Worm (Caenorhabditis elegans) whole organism, L4/young adult: ENCODE data around the gene snf-6.

Experiments used
- W03F9.2 ChIP-seq: fragments of 150-350 bp; optimal IDR thresholded peaks from 2 replicates; lab custom pipeline; 2014; ENCODE audit warnings: missing biosample characterization, missing genetic modification characterization
- dao-5 ChIP-seq: sonication (generic microtip); optimal IDR thresholded peaks from 2 replicates; lab custom pipeline; 2016; ENCODE audit warnings: missing genotype, missing genetic modification characterization, moderate library complexity, missing compliant biosample characterization
- him-1 ChIP-seq: sonication (generic microtip); optimal IDR thresholded peaks from 2 replicates; lab custom pipeline; 2016; ENCODE audit warnings: missing genotype, missing genetic modification reagents, missing genetic modification characterization, missing compliant biosample characterization

The snf-6 gene

ce11 chrIII:1532777-1533473 lies at the start of gene snf-6:
snf-6 (minus strand) TSS chrIII:1532827.
- TF ChIP-seq W03F9.2 (no peak), him-1 (tag; lab: Kevin White, UChicago) (no peak), dao-5 (tag; lab: Kevin White, UChicago) (no peak)

ce11 chrIII:1580142-1580541 lies 47.5 kb upstream of the snf-6 start:
- TF ChIP-seq him-1 (tag; lab: Kevin White, UChicago) = no peak
- TF ChIP-seq dao-5 (tag; lab: Kevin White, UChicago) = no peak
- TF ChIP-seq W03F9.2 = no peak

- no peak for TF ChIP-seq him-1 (tag; lab: Kevin White, UChicago)
- TF ChIP-seq W03F9.2 = no peak
- TF ChIP-seq dao-5 (tag; lab: Kevin White, UChicago) = no peak
Observed at ce11 chrIII:1579001-1579400, 46.4 kb upstream of the snf-6 start.

ce11 chrIII:1578566-1578965 lies 45.9 kb upstream of the snf-6 start:
- TF ChIP-seq dao-5 (tag; lab: Kevin White, UChicago) = no peak

- TF ChIP-seq dao-5 (tag; lab: Kevin White, UChicago) = no peak
- TF ChIP-seq him-1 (tag; lab: Kevin White, UChicago) = no peak
- TF ChIP-seq W03F9.2 = no peak
Observed at ce11 chrIII:1576451-1576850, 43.8 kb upstream of the snf-6 start, which contains the start of gene Y22D7AL.7. Y22D7AL.7 (plus strand) TSS chrIII:1576751.

- TF ChIP-seq dao-5 (tag; lab: Kevin White, UChicago) = no peak
- TF ChIP-seq W03F9.2 = no peak
- TF ChIP-seq him-1 (tag; lab: Kevin White, UChicago) = no peak
Observed at ce11 chrIII:1575651-1576050, 43.0 kb upstream of the snf-6 start.

ce11 chrIII:1570006-1570405 lies 37.4 kb upstream of the snf-6 start, which contains the start of gene rep-1:
rep-1 (plus strand) TSS chrIII:1570306.
- TF ChIP-seq W03F9.2 (no peak), dao-5 (tag; lab: Kevin White, UChicago) (no peak), him-1 (tag; lab: Kevin White, UChicago) (no peak)

- TF ChIP-seq W03F9.2 = peak; percentile 62
- no peak for TF ChIP-seq him-1 (tag; lab: Kevin White, UChicago)
Observed at ce11 chrIII:1558441-1559159, 26.0 kb upstream of the snf-6 start, which contains the start of the genes eelo-1 and Y67D2.2. eelo-1 (minus strand) TSS chrIII:1558529. Y67D2.2 (plus strand) TSS chrIII:1558800.

- TF ChIP-seq dao-5 (tag; lab: Kevin White, UChicago) (no peak), him-1 (tag; lab: Kevin White, UChicago) (no peak), W03F9.2 (no peak)
Observed at ce11 chrIII:1554347-1554746, 21.7 kb upstream of the snf-6 start, which contains the start of gene ddx-35. ddx-35 (minus strand) TSS chrIII:1554447.

- TF ChIP-seq dao-5 (tag; lab: Kevin White, UChicago) = no peak
Observed at ce11 chrIII:1543406-1544011, 10.9 kb upstream of the snf-6 start.

ce11 chrIII:1540100-1540695 lies 7.6 kb upstream of the snf-6 start, which contains the start of the genes Y67D2.5 and cisd-3.2:
Y67D2.5 (minus strand) TSS chrIII:1540244.
cisd-3.2 (plus strand) TSS chrIII:1540493.
- TF ChIP-seq dao-5 (tag; lab: Kevin White, UChicago) (no peak), W03F9.2 (peak; percentile 23)

ce11 chrIII:1539366-1539765 lies 6.7 kb upstream of the snf-6 start:
- TF ChIP-seq W03F9.2 (no peak), him-1 (tag; lab: Kevin White, UChicago) (no peak), dao-5 (tag; lab: Kevin White, UChicago) (no peak)

- TF ChIP-seq W03F9.2 (no peak), dao-5 (tag; lab: Kevin White, UChicago) (no peak), him-1 (tag; lab: Kevin White, UChicago) (no peak)
Observed at ce11 chrIII:1534431-1534830, 1.8 kb upstream of the snf-6 start.

- TF ChIP-seq dao-5 (tag; lab: Kevin White, UChicago) (no peak), W03F9.2 (peak; percentile 8)
Observed at ce11 chrIII:1533615-1534014, 988 bp upstream of the snf-6 start, which contains the start of gene mtg-1. mtg-1 (plus strand) TSS chrIII:1533774.
